Worm (Caenorhabditis elegans) whole organism, L4 larva: ENCODE results near the gene F13A7.14.
A peak's percentile ranks its signal among the peaks of the same experiment; 100 is the strongest.

Source experiments
- T26A8.4 ChIP-seq: fragments of 200-800 bp; sonication (Bioruptor generic); IDR thresholded peaks from 2 replicates; pipeline ENCODE4 v1.3.6; 2022; ENCODE audit warnings: missing genetic modification characterization, missing compliant biosample characterization
- Y105C5A.15 ChIP-seq: fragments of 200-800 bp; sonication (Bioruptor generic); IDR thresholded peaks from 2 replicates; pipeline ENCODE4 v1.3.6; 2022; ENCODE audit warnings: missing genetic modification characterization, missing compliant biosample characterization
- Y48G9A.11 ChIP-seq: fragments of 200-800 bp; sonication (Bioruptor generic); IDR thresholded peaks from 2 replicates; pipeline ENCODE4 v1.3.6; 2022; ENCODE audit warnings: missing genetic modification reagents, missing genetic modification characterization, missing compliant biosample characterization
- Y5F2A.4 ChIP-seq: fragments of 200-800 bp; sonication (Bioruptor generic); optimal IDR thresholded peaks from 2 replicates; lab custom pipeline; 2018; ENCODE audit warnings: mild to moderate bottlenecking, missing genetic modification characterization, missing compliant biosample characterization
- ZK337.2 ChIP-seq: fragments of 200-800 bp; sonication (Bioruptor generic); IDR thresholded peaks from 2 replicates; pipeline ENCODE4 v1.3.6; 2022; ENCODE audit warnings: missing genetic modification reagents, missing genetic modification characterization, missing compliant biosample characterization
- aha-1 ChIP-seq: fragments of 150-350 bp; peaks from one replicate; lab custom pipeline; 2014; ENCODE audit warnings: missing biosample characterization, missing genetic modification characterization
- ama-1 ChIP-seq: fragments of 150-350 bp; optimal IDR thresholded peaks from 2 replicates; lab custom pipeline; 2014; ENCODE audit warnings: inconsistent platforms, mixed read lengths
- arid-1 ChIP-seq: fragments of 200-800 bp; sonication (Bioruptor generic); conservative IDR thresholded peaks from 2 replicates; pipeline ENCODE4 v1.3.6; 2022; ENCODE audit warnings: missing genetic modification reagents, missing genetic modification characterization, missing compliant biosample characterization
- attf-4 ChIP-seq: sonication (generic microtip); optimal IDR thresholded peaks from 3 replicates; lab custom pipeline; 2017; ENCODE audit warnings: missing biosample characterization, missing genetic modification characterization
- ceh-20 ChIP-seq: fragments of 200-800 bp; sonication (Bioruptor generic); IDR thresholded peaks from 2 replicates; pipeline ENCODE4 v1.3.6; 2022; ENCODE audit warnings: missing genetic modification reagents, missing genetic modification characterization, missing compliant biosample characterization
- ceh-32 ChIP-seq: sonication (generic microtip); optimal IDR thresholded peaks from 2 replicates; lab custom pipeline; 2016; ENCODE audit warnings: mild to moderate bottlenecking, missing genetic modification characterization, missing compliant biosample characterization; ENCODE audit not compliant: poor library complexity
- ceh-82 ChIP-seq: sonication (generic microtip); optimal IDR thresholded peaks from 2 replicates; lab custom pipeline; 2017; ENCODE audit warnings: missing biosample characterization, missing genetic modification characterization
- ctbp-1 ChIP-seq: fragments of 200-800 bp; sonication (Bioruptor generic); IDR thresholded peaks from 2 replicates; pipeline ENCODE4 v1.3.6; 2022; ENCODE audit warnings: missing genetic modification reagents, missing genetic modification characterization, missing compliant biosample characterization
- daf-16 ChIP-seq, 3 experiments: sonication (generic microtip); optimal IDR thresholded peaks; 2 replicates each; lab custom pipeline; 2016 to 2017; ENCODE audit warnings: missing genetic modification characterization in 3 of 3, missing genetic modification reagents in 3 of 3, mild to moderate bottlenecking in 2 of 3, missing compliant biosample characterization in 2 of 3, missing biosample characterization in 1 of 3, moderate library complexity in 1 of 3
- dmd-6 ChIP-seq: fragments of 200-800 bp; sonication (Bioruptor generic); IDR thresholded peaks from 2 replicates; pipeline ENCODE4 v1.3.6; 2022; ENCODE audit warnings: missing genetic modification reagents, missing genetic modification characterization, missing compliant biosample characterization
- dmd-8 ChIP-seq: fragments of 200-800 bp; sonication (Bioruptor generic); IDR thresholded peaks from 2 replicates; pipeline ENCODE4 v1.3.6; 2022; ENCODE audit warnings: missing genetic modification characterization, missing compliant biosample characterization
- dmd-9 ChIP-seq: fragments of 200-800 bp; sonication (Bioruptor generic); IDR thresholded peaks from 2 replicates; pipeline ENCODE4 v1.3.6; 2022; ENCODE audit warnings: missing genetic modification reagents, missing genetic modification characterization, missing compliant biosample characterization
- dpl-1 ChIP-seq: fragments of 150-350 bp; optimal IDR thresholded peaks from 2 replicates; lab custom pipeline; 2014; ENCODE audit warnings: missing biosample characterization, missing genetic modification reagents, missing genetic modification characterization
- dve-1 ChIP-seq: sonication (generic microtip); optimal IDR thresholded peaks from 2 replicates; lab custom pipeline; 2017; ENCODE audit warnings: antibody characterized with exemption, mild to moderate bottlenecking, missing genetic modification characterization, missing compliant biosample characterization; ENCODE audit not compliant: insufficient read depth
- gei-8 ChIP-seq: fragments of 200-800 bp; sonication (Bioruptor generic); optimal IDR thresholded peaks from 2 replicates; lab custom pipeline; 2018; ENCODE audit warnings: mild to moderate bottlenecking, missing genetic modification characterization, missing compliant biosample characterization
- hif-1 ChIP-seq, 2 experiments: sonication (generic microtip); optimal IDR thresholded peaks; 2 replicates each; lab custom pipeline; 2016 to 2017; ENCODE audit warnings: missing compliant biosample characterization in 2 of 2, missing genetic modification characterization in 2 of 2, missing genetic modification reagents in 2 of 2, missing genotype in 2 of 2, mild to moderate bottlenecking in 1 of 2
- hlh-11 ChIP-seq: fragments of 200-800 bp; sonication (Bioruptor generic); optimal IDR thresholded peaks from 2 replicates; lab custom pipeline; 2018; ENCODE audit warnings: mild to moderate bottlenecking, missing genetic modification characterization, missing compliant biosample characterization
- lim-7 ChIP-seq: fragments of 200-800 bp; sonication (Bioruptor generic); IDR thresholded peaks from 2 replicates; pipeline ENCODE4 v1.3.6; 2022; ENCODE audit warnings: missing genetic modification characterization, missing compliant biosample characterization
- lin-38 ChIP-seq: fragments of 200-800 bp; sonication (Bioruptor generic); IDR thresholded peaks from 2 replicates; pipeline ENCODE4 v1.3.6; 2022; ENCODE audit warnings: missing genetic modification reagents, missing genetic modification characterization, missing compliant biosample characterization
- madf-9 ChIP-seq: fragments of 200-800 bp; sonication (Bioruptor generic); conservative IDR thresholded peaks from 2 replicates; pipeline ENCODE4 v1.3.6; 2022; ENCODE audit warnings: missing genetic modification reagents, missing genetic modification characterization, missing compliant biosample characterization
- mdl-1 ChIP-seq, 2 experiments: fragments of 150-350 bp in 1 of 2; sonication (generic microtip) in 1 of 2; optimal IDR thresholded peaks; 2 replicates each; lab custom pipeline; 2014 to 2017; ENCODE audit warnings: missing biosample characterization in 2 of 2, missing genetic modification characterization in 2 of 2
- mep-1 ChIP-seq: fragments of 150-350 bp; sonication (generic microtip); optimal IDR thresholded peaks from 3 replicates; lab custom pipeline; 2014; ENCODE audit warnings: missing biosample characterization, missing genetic modification characterization
- mxl-2 ChIP-seq: fragments of 200-800 bp; sonication (Bioruptor generic); conservative IDR thresholded peaks from 2 replicates; pipeline ENCODE4 v1.3.6; 2022; ENCODE audit warnings: missing genetic modification reagents, missing genetic modification characterization, missing compliant biosample characterization
- mxl-3 ChIP-seq: fragments of 200-800 bp; sonication (Bioruptor generic); optimal IDR thresholded peaks from 2 replicates; lab custom pipeline; 2018; ENCODE audit warnings: mild to moderate bottlenecking, missing genetic modification characterization, missing compliant biosample characterization
- nhr-102 ChIP-seq: sonication (generic microtip); optimal IDR thresholded peaks from 2 replicates; lab custom pipeline; 2016; ENCODE audit warnings: mild to moderate bottlenecking, missing genetic modification characterization, moderate library complexity, missing compliant biosample characterization
- nhr-11 ChIP-seq: fragments of 150-350 bp; optimal IDR thresholded peaks from 2 replicates; lab custom pipeline; 2014; ENCODE audit warnings: missing biosample characterization, missing genetic modification characterization
- nhr-28 ChIP-seq: fragments of 150-350 bp; optimal IDR thresholded peaks from 2 replicates; lab custom pipeline; 2014; ENCODE audit warnings: missing biosample characterization, missing genetic modification characterization
- nhr-41 ChIP-seq: fragments of 200-800 bp; sonication (Bioruptor generic); IDR thresholded peaks from 2 replicates; pipeline ENCODE4 v1.3.6; 2022; ENCODE audit warnings: missing genetic modification reagents, missing genetic modification characterization, missing compliant biosample characterization
- nhr-48 ChIP-seq: sonication (generic microtip); optimal IDR thresholded peaks from 2 replicates; lab custom pipeline; 2016; ENCODE audit warnings: mild to moderate bottlenecking, missing genetic modification characterization, missing compliant biosample characterization
- nhr-76 ChIP-seq: fragments of 150-350 bp; optimal IDR thresholded peaks from 2 replicates; lab custom pipeline; 2014; ENCODE audit warnings: missing biosample characterization, missing genetic modification characterization
- nhr-77 ChIP-seq: fragments of 150-350 bp; optimal IDR thresholded peaks from 2 replicates; lab custom pipeline; 2014; ENCODE audit warnings: missing biosample characterization, missing genetic modification characterization
- pqm-1 ChIP-seq: sonication (generic microtip); optimal IDR thresholded peaks from 2 replicates; lab custom pipeline; 2017; ENCODE audit warnings: missing biosample characterization, missing genetic modification characterization
- saeg-2 ChIP-seq: fragments of 200-800 bp; sonication (Bioruptor generic); IDR thresholded peaks from 2 replicates; pipeline ENCODE4 v1.3.6; 2022; ENCODE audit warnings: missing genetic modification reagents, missing genetic modification characterization, missing compliant biosample characterization
- snpc-4 ChIP-seq: fragments of 150-350 bp; optimal IDR thresholded peaks from 2 replicates; lab custom pipeline; 2014; ENCODE audit warnings: missing biosample characterization, missing genetic modification characterization
- unc-39 ChIP-seq: sonication (generic microtip); optimal IDR thresholded peaks from 2 replicates; lab custom pipeline; 2017; ENCODE audit warnings: missing biosample characterization, missing genetic modification characterization
- zfp-2 ChIP-seq: sonication (generic microtip); optimal IDR thresholded peaks from 2 replicates; lab custom pipeline; 2016; ENCODE audit warnings: mild to moderate bottlenecking, missing genetic modification characterization, missing compliant biosample characterization
- zfp-3 ChIP-seq: fragments of 200-800 bp; sonication (Bioruptor generic); conservative IDR thresholded peaks from 2 replicates; pipeline ENCODE4 v1.3.6; 2022; ENCODE audit warnings: missing genetic modification reagents, missing genetic modification characterization, missing compliant biosample characterization
- zip-11 ChIP-seq: fragments of 200-800 bp; sonication (Bioruptor generic); IDR thresholded peaks from 2 replicates; pipeline ENCODE4 v1.3.6; 2022; ENCODE audit warnings: missing genetic modification characterization, missing compliant biosample characterization
- zip-2 ChIP-seq: fragments of 150-350 bp; optimal IDR thresholded peaks from 2 replicates; lab custom pipeline; 2014; ENCODE audit warnings: missing biosample characterization, missing genetic modification characterization
- ztf-7 ChIP-seq: fragments of 150-350 bp; optimal IDR thresholded peaks from 2 replicates; lab custom pipeline; 2014; ENCODE audit warnings: missing biosample characterization, missing genetic modification characterization

The F13A7.14 gene

DNA sequence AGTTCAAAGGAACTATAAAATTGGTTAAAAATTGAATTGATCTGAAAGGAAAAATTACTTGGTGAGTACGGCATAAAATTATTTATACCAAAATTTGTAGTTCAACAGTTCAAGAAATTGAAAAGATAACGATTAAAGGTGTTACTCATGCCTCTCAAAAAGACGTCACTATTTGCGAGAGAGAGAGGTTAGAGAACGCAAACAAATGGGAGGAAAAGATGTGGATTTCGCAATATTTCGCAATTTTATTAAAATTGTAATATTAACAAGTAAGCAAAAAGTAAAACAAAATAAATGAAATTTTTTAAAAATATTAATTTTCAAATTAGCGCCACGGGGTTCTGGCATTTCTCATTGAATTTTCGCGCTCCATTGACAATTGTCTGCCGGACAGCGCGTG is 6.6 kb upstream of the F13A7.14 start, which contains the start of gene F13A7.11:
Gene F13A7.11, minus strand, starts transcription at position 174 of the 400 bp plus-strand sequence.
- TF ChIP-seq unc-39 (tag; lab: Kevin White, UChicago) (no peak), ZK337.2 (GFP tag; lab: Robert Waterston, UW) (no peak), nhr-41 (GFP tag; lab: Robert Waterston, UW) (no peak), arid-1 (no peak), daf-16 (GFP tag; optimal IDR thresholded peaks at IDR 0.05; lab: Kevin White, UChicago) (peak in 1 of 2 experiments; percentile 7), daf-16 (tag; optimal IDR thresholded peaks at IDR 0.05; lab: Kevin White, UChicago) (peak; percentile 89), aha-1 (tag; lab: Kevin White, UChicago) (peak; percentile 14), Y105C5A.15 (no peak), lim-7 (GFP tag; lab: Robert Waterston, UW) (no peak), mxl-3 (GFP tag; lab: Kevin White, UChicago) (no peak), hif-1 (tag; optimal IDR thresholded peaks at IDR 0.05; lab: Kevin White, UChicago) (no peak), dpl-1 (GFP tag; lab: Kevin White, UChicago) (no peak), pqm-1 (tag; lab: Kevin White, UChicago) (peak; percentile 51), snpc-4 (tag; lab: Kevin White, UChicago) (no peak), ztf-7 (peak; percentile 97), nhr-11 (tag; lab: Kevin White, UChicago) (no peak), nhr-102 (tag; lab: Kevin White, UChicago) (peak; percentile 57), Y48G9A.11 (GFP tag; lab: Robert Waterston, UW) (no peak), nhr-76 (tag; lab: Kevin White, UChicago) (no peak), saeg-2 (GFP tag; lab: Robert Waterston, UW) (no peak), ctbp-1 (GFP tag; lab: Robert Waterston, UW) (no peak), ceh-32 (no peak), ceh-82 (tag; lab: Kevin White, UChicago) (no peak), nhr-77 (peak; percentile 44), gei-8 (GFP tag; lab: Kevin White, UChicago) (no peak), Y5F2A.4 (GFP tag; lab: Kevin White, UChicago) (no peak), dmd-6 (GFP tag; lab: Robert Waterston, UW) (peak; percentile 83), T26A8.4 (GFP tag; lab: Robert Waterston, UW) (no peak), dmd-8 (GFP tag; lab: Robert Waterston, UW) (no peak), mdl-1 (tag; optimal IDR thresholded peaks at IDR 0.05; lab: Kevin White, UChicago) (peak in 1 of 2 experiments; percentile 4), zfp-3 (GFP tag; lab: Robert Waterston, UW) (no peak), zip-11 (GFP tag; lab: Robert Waterston, UW) (no peak), zfp-2 (no peak), madf-9 (GFP tag; lab: Robert Waterston, UW) (no peak), ama-1 (lab: Kevin White, UChicago) (no peak), hlh-11 (tag; lab: Kevin White, UChicago) (peak; percentile 49), mep-1 (no peak), zip-2 (peak; percentile 99), dmd-9 (GFP tag; lab: Robert Waterston, UW) (no peak), ceh-20 (GFP tag; lab: Robert Waterston, UW) (0 out of 2 replicates have a peak, but pooled peaks have one; percentile 14), nhr-28 (tag; lab: Kevin White, UChicago) (peak; percentile 66), dve-1 (tag; lab: Kevin White, UChicago) (peak; percentile 83), lin-38 (GFP tag; lab: Robert Waterston, UW) (no peak), mxl-2 (GFP tag; lab: Robert Waterston, UW) (no peak), attf-4 (no peak), nhr-48 (peak; percentile 32)
